Fruit fly (Drosophila melanogaster): ENCODE measurements around the gene sim.

DNA sequence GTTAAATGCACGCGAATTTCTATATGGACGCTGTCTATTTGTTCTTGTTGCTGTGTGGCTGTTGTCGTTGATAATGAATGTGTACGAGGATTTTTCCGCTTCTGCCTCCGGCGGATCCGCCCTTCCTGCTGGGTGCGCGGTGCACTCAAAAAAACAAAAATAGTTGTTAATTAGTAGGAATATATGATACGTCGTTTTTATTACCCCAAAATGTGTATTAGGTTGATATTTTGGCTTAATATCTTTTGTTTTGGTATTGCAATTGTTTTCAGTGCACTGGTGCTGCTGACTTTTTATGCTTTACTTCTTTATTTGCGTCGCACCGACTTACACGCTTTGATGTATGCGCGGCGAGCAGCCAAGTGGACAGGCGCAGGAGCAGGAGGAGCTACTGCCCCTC lies 34.1 kb downstream of the sim start:
- no peak for TF ChIP-seq CG5204 (GFP tag; optimal IDR thresholded peaks at IDR 0.05)
- TF ChIP-seq kay (GFP tag; ENCODE audit: borderline replicate concordance), result no peak
- no peak for TF ChIP-seq CG7101 (tag; optimal IDR thresholded peaks at IDR 0.05)
- no peak for TF ChIP-seq ovo (GFP tag; optimal IDR thresholded peaks at IDR 0.05)
- TF ChIP-seq Hr96 (GFP tag; optimal IDR thresholded peaks at IDR 0.05), result no peak

Measured in whole organism, adult.